Worm (Caenorhabditis elegans) whole organism, L3 larva: Measurements from ENCODE around the gene pro-1.
A peak's percentile ranks its signal among the peaks of the same experiment; 100 is the strongest.

Experiments used
- R02D3.7 ChIP-seq: fragments of 150-350 bp; optimal IDR thresholded peaks from 2 replicates; lab custom pipeline; 2014; ENCODE audit warnings: missing biosample characterization, missing genetic modification characterization
- ama-1 ChIP-seq: fragments of 150-350 bp; optimal IDR thresholded peaks from 2 replicates; lab custom pipeline; 2018
- ceh-16 ChIP-seq: sonication (generic microtip); optimal IDR thresholded peaks from 2 replicates; lab custom pipeline; 2017; ENCODE audit warnings: missing biosample characterization, missing genetic modification characterization
- ceh-28 ChIP-seq: fragments of 150-350 bp; optimal IDR thresholded peaks from 2 replicates; lab custom pipeline; 2014; ENCODE audit warnings: missing biosample characterization, missing genetic modification reagents, missing genetic modification characterization
- daf-12 ChIP-seq: fragments of 150-350 bp; optimal IDR thresholded peaks from 2 replicates; lab custom pipeline; 2014; ENCODE audit warnings: missing biosample characterization, missing genetic modification reagents, missing genetic modification characterization
- egl-27 ChIP-seq: sonication (generic microtip); optimal IDR thresholded peaks from 4 replicates; lab custom pipeline; 2017; ENCODE audit warnings: missing biosample characterization, missing genetic modification reagents, missing genetic modification characterization
- egl-5 ChIP-seq: fragments of 150-350 bp; optimal IDR thresholded peaks from 2 replicates; lab custom pipeline; 2017; ENCODE audit warnings: missing biosample characterization, missing genetic modification reagents, missing genetic modification characterization, inconsistent platforms
- elt-1 ChIP-seq: fragments of 150-350 bp; optimal IDR thresholded peaks from 2 replicates; lab custom pipeline; 2014; ENCODE audit warnings: missing biosample characterization, missing genetic modification characterization
- elt-2 ChIP-seq: sonication (generic microtip); optimal IDR thresholded peaks from 2 replicates; lab custom pipeline; 2016; ENCODE audit warnings: missing genetic modification reagents, mild to moderate bottlenecking, missing genetic modification characterization, missing compliant biosample characterization
- elt-3 ChIP-seq, 3 experiments: fragments of 150-350 bp in 1 of 3; sonication (generic microtip) in 2 of 3; optimal IDR thresholded peaks; 2 replicates in 2 of 3; 4 replicates in 1 of 3; lab custom pipeline; 2014 to 2017; ENCODE audit warnings: missing biosample characterization in 3 of 3, missing genetic modification characterization in 3 of 3
- eor-1 ChIP-seq, 2 experiments: fragments of 150-350 bp; optimal IDR thresholded peaks; 2 replicates each; lab custom pipeline; 2014 to 2018; ENCODE audit warnings: missing biosample characterization in 2 of 2, missing genetic modification characterization in 2 of 2
- fkh-10 ChIP-seq: sonication (generic microtip); optimal IDR thresholded peaks from 2 replicates; lab custom pipeline; 2017; ENCODE audit warnings: missing biosample characterization, missing genetic modification reagents, missing genetic modification characterization
- fkh-2 ChIP-seq: fragments of 150-350 bp; optimal IDR thresholded peaks from 2 replicates; lab custom pipeline; 2014; ENCODE audit warnings: missing biosample characterization, missing genetic modification reagents, missing genetic modification characterization
- hmg-11 ChIP-seq: sonication (generic microtip); optimal IDR thresholded peaks from 2 replicates; lab custom pipeline; 2016; ENCODE audit warnings: missing genetic modification characterization, missing compliant biosample characterization
- jun-1 ChIP-seq: fragments of 150-350 bp; optimal IDR thresholded peaks from 2 replicates; lab custom pipeline; 2014; ENCODE audit warnings: missing biosample characterization, missing genetic modification reagents, missing genetic modification characterization
- lin-39 ChIP-seq: fragments of 150-350 bp; optimal IDR thresholded peaks from 2 replicates; lab custom pipeline; 2018; ENCODE audit warnings: missing biosample characterization, missing genetic modification reagents, missing genetic modification characterization
- lsy-12 ChIP-seq: sonication (generic microtip); optimal IDR thresholded peaks from 2 replicates; lab custom pipeline; 2016; ENCODE audit warnings: mild to moderate bottlenecking, missing genetic modification characterization, missing compliant biosample characterization
- mdl-1 ChIP-seq: fragments of 150-350 bp; optimal IDR thresholded peaks from 2 replicates; lab custom pipeline; 2014; ENCODE audit warnings: missing biosample characterization, missing genetic modification characterization
- nfya-1 ChIP-seq: sonication (generic microtip); optimal IDR thresholded peaks from 2 replicates; lab custom pipeline; 2017; ENCODE audit warnings: missing genetic modification characterization, mild to moderate bottlenecking, missing compliant biosample characterization, antibody characterized with exemption, moderate library complexity; ENCODE audit not compliant: insufficient read depth
- nhr-11 ChIP-seq: fragments of 150-350 bp; optimal IDR thresholded peaks from 2 replicates; lab custom pipeline; 2014; ENCODE audit warnings: missing biosample characterization, missing genetic modification characterization
- nhr-12 ChIP-seq: fragments of 150-350 bp; optimal IDR thresholded peaks from 2 replicates; lab custom pipeline; 2014; ENCODE audit warnings: missing biosample characterization, missing genetic modification characterization
- nhr-23 ChIP-seq: fragments of 150-350 bp; optimal IDR thresholded peaks from 2 replicates; lab custom pipeline; 2014; ENCODE audit warnings: missing biosample characterization, missing genetic modification reagents, missing genetic modification characterization
- nhr-237 ChIP-seq: fragments of 150-350 bp; optimal IDR thresholded peaks from 2 replicates; lab custom pipeline; 2014; ENCODE audit warnings: missing biosample characterization, missing genetic modification characterization
- nhr-25 ChIP-seq: sonication (generic microtip); optimal IDR thresholded peaks from 2 replicates; lab custom pipeline; 2017; ENCODE audit warnings: missing biosample characterization, missing genetic modification characterization
- nhr-43 ChIP-seq: sonication (generic microtip); optimal IDR thresholded peaks from 2 replicates; lab custom pipeline; 2016; ENCODE audit warnings: mild to moderate bottlenecking, missing genetic modification characterization, missing compliant biosample characterization; ENCODE audit not compliant: poor library complexity, severe bottlenecking
- nhr-67 ChIP-seq: fragments of 150-350 bp; optimal IDR thresholded peaks from 2 replicates; lab custom pipeline; 2014; ENCODE audit warnings: missing biosample characterization, missing genetic modification characterization
- nhr-76 ChIP-seq: fragments of 150-350 bp; sonication (generic microtip); optimal IDR thresholded peaks from 5 replicates; lab custom pipeline; 2014; ENCODE audit warnings: missing biosample characterization, missing genetic modification characterization
- nhr-77 ChIP-seq: fragments of 150-350 bp; optimal IDR thresholded peaks from 2 replicates; lab custom pipeline; 2014; ENCODE audit warnings: missing biosample characterization, missing genetic modification characterization
- pha-4 ChIP-seq: fragments of 150-350 bp; optimal IDR thresholded peaks from 2 replicates; lab custom pipeline; 2014; ENCODE audit warnings: missing biosample characterization, missing genetic modification reagents, missing genetic modification characterization
- pqm-1 ChIP-seq: fragments of 150-350 bp; optimal IDR thresholded peaks from 2 replicates; lab custom pipeline; 2017; ENCODE audit warnings: missing biosample characterization, missing genetic modification characterization, inconsistent platforms
- sea-2 ChIP-seq: fragments of 150-350 bp; sonication (generic microtip); optimal IDR thresholded peaks from 4 replicates; lab custom pipeline; 2014; ENCODE audit warnings: missing biosample characterization, missing genetic modification reagents, missing genetic modification characterization
- skn-1 ChIP-seq: fragments of 150-350 bp; optimal IDR thresholded peaks from 2 replicates; lab custom pipeline; 2014; ENCODE audit warnings: missing biosample characterization, missing genetic modification characterization
- tbx-2 ChIP-seq: sonication (generic microtip); optimal IDR thresholded peaks from 2 replicates; lab custom pipeline; 2016; ENCODE audit warnings: mild to moderate bottlenecking, missing genetic modification characterization, missing compliant biosample characterization
- unc-39 ChIP-seq: sonication (generic microtip); optimal IDR thresholded peaks from 4 replicates; lab custom pipeline; 2017; ENCODE audit warnings: missing biosample characterization, missing genetic modification characterization
- unc-62 ChIP-seq: fragments of 150-350 bp; sonication (generic microtip); optimal IDR thresholded peaks from 4 replicates; lab custom pipeline; 2014; ENCODE audit warnings: missing biosample characterization, missing genetic modification reagents, missing genetic modification characterization
- zag-1 ChIP-seq: fragments of 150-350 bp; optimal IDR thresholded peaks from 2 replicates; lab custom pipeline; 2014; ENCODE audit warnings: missing biosample characterization, missing genetic modification characterization
- ztf-11 ChIP-seq: fragments of 150-350 bp; optimal IDR thresholded peaks from 2 replicates; lab custom pipeline; 2014; ENCODE audit warnings: missing biosample characterization, missing genetic modification characterization
- ztf-4 ChIP-seq: fragments of 150-350 bp; optimal IDR thresholded peaks from 2 replicates; lab custom pipeline; 2014; ENCODE audit warnings: missing biosample characterization, missing genetic modification characterization

The pro-1 gene

ce11 chrII:10558345-10558744 is 16.5 kb upstream of the pro-1 start:
- TF ChIP-seq ama-1 (peak; percentile 39), egl-5 (tag; lab: Kevin White, UChicago) (no peak), nhr-11 (peak; percentile 21), lin-39 (tag; lab: Kevin White, UChicago) (peak; percentile 18)

- peak; percentile 93 for TF ChIP-seq nhr-25 (tag; lab: Kevin White, UChicago)
- no peak for TF ChIP-seq nhr-67 (tag; lab: Kevin White, UChicago)
- TF ChIP-seq ceh-16 (tag; lab: Kevin White, UChicago) = no peak
- TF ChIP-seq nhr-77 = no peak
- TF ChIP-seq egl-27 = no peak
- TF ChIP-seq nhr-76 (tag; lab: Kevin White, UChicago) = no peak
- TF ChIP-seq eor-1 (tag; optimal IDR thresholded peaks at IDR 0.05; lab: Kevin White, UChicago) = no peak
- no peak for TF ChIP-seq nfya-1 (tag; lab: Kevin White, UChicago)
- TF ChIP-seq nhr-43 = peak; percentile 89
- no peak for TF ChIP-seq skn-1
- no peak for TF ChIP-seq fkh-2
- TF ChIP-seq mdl-1 (tag; lab: Kevin White, UChicago) = no peak
- no peak for TF ChIP-seq nhr-237
- no peak for TF ChIP-seq daf-12 (tag; lab: Kevin White, UChicago)
- peak; percentile 43 for TF ChIP-seq jun-1 (tag; lab: Kevin White, UChicago)
- TF ChIP-seq nhr-23 = peak; percentile 54
- no peak for TF ChIP-seq egl-5 (tag; lab: Kevin White, UChicago)
- TF ChIP-seq lsy-12 (tag; lab: Kevin White, UChicago) = peak; percentile 30
- TF ChIP-seq ceh-28 = no peak
- no peak for TF ChIP-seq ztf-11 (tag; lab: Kevin White, UChicago)
- peak in 1 of 3 experiments; percentile 49 for TF ChIP-seq elt-3 (tag; optimal IDR thresholded peaks at IDR 0.05; lab: Kevin White, UChicago)
- peak; percentile 51 for TF ChIP-seq pqm-1 (tag; lab: Kevin White, UChicago)
- no peak for TF ChIP-seq fkh-10 (GFP tag; lab: Kevin White, UChicago)
- TF ChIP-seq pha-4 (tag; lab: Kevin White, UChicago) = peak; percentile 61
- peak; percentile 17 for TF ChIP-seq elt-1 (tag; lab: Kevin White, UChicago)
- TF ChIP-seq R02D3.7 (tag; lab: Kevin White, UChicago) = no peak
- no peak for TF ChIP-seq sea-2 (GFP tag; lab: Kevin White, UChicago)
- no peak for TF ChIP-seq unc-39
- no peak for TF ChIP-seq nhr-12
- TF ChIP-seq ama-1 = no peak
- TF ChIP-seq zag-1 (tag; lab: Kevin White, UChicago) = no peak
- TF ChIP-seq tbx-2 (tag; lab: Kevin White, UChicago) = no peak
- TF ChIP-seq ztf-4 (tag; lab: Kevin White, UChicago) = peak; percentile 54
- no peak for TF ChIP-seq nhr-11
- TF ChIP-seq elt-2 = peak; percentile 85
Measured at ce11 chrII:10557206-10557574, 15.4 kb upstream of the pro-1 start.

- TF ChIP-seq pha-4 (tag; lab: Kevin White, UChicago) (peak; percentile 69), pqm-1 (tag; lab: Kevin White, UChicago) (peak; percentile 2), unc-62 (GFP tag; lab: Kevin White, UChicago) (no peak), R02D3.7 (tag; lab: Kevin White, UChicago) (no peak), nfya-1 (tag; lab: Kevin White, UChicago) (peak; percentile 34), hmg-11 (tag; lab: Kevin White, UChicago) (no peak), fkh-10 (GFP tag; lab: Kevin White, UChicago) (no peak), ama-1 (peak; percentile 90), elt-1 (tag; lab: Kevin White, UChicago) (no peak), nhr-76 (tag; lab: Kevin White, UChicago) (no peak)
- TF ChIP-seq, all 47 proteins: peak for 4
Measured at ce11 chrII:10556550-10557205, 14.9 kb upstream of the pro-1 start.
